Worm (Caenorhabditis elegans) whole organism, L4 larva: Measurements from ENCODE around the gene Y38E10A.28.

Experiments
- F49E8.2 ChIP-seq: sonication (generic microtip); optimal IDR thresholded peaks from 2 replicates; lab custom pipeline; 2016; ENCODE audit warnings: missing compliant biosample characterization, mild to moderate bottlenecking, missing genetic modification characterization, borderline replicate concordance
- daf-12 ChIP-seq: fragments of 150-350 bp; optimal IDR thresholded peaks from 2 replicates; lab custom pipeline; 2014; ENCODE audit warnings: missing biosample characterization, missing genetic modification reagents, missing genetic modification characterization
- dpl-1 ChIP-seq: fragments of 150-350 bp; optimal IDR thresholded peaks from 2 replicates; lab custom pipeline; 2014; ENCODE audit warnings: missing biosample characterization, missing genetic modification reagents, missing genetic modification characterization
- nhr-237 ChIP-seq: sonication (generic microtip); optimal IDR thresholded peaks from 2 replicates; lab custom pipeline; 2017; ENCODE audit warnings: missing biosample characterization, missing genetic modification characterization
- unc-130 ChIP-seq: sonication (generic microtip); optimal IDR thresholded peaks from 2 replicates; lab custom pipeline; 2016; ENCODE audit warnings: missing genetic modification reagents, missing genetic modification characterization, missing compliant biosample characterization
- zag-1 ChIP-seq: fragments of 150-350 bp; optimal IDR thresholded peaks from 2 replicates; lab custom pipeline; 2014; ENCODE audit warnings: missing biosample characterization, missing genetic modification characterization
- ztf-11 ChIP-seq: fragments of 150-350 bp; optimal IDR thresholded peaks from 2 replicates; lab custom pipeline; 2014; ENCODE audit warnings: missing biosample characterization, missing genetic modification characterization

ce11 chrII:12606900-12607299 lies 22.6 kb upstream of the Y38E10A.28 start, which contains the start of gene Y38E10A.8:
- TF ChIP-seq dpl-1 (GFP tag; lab: Kevin White, UChicago) (no peak), daf-12 (tag; lab: Kevin White, UChicago) (no peak), nhr-237 (no peak), zag-1 (tag; lab: Kevin White, UChicago) (no peak), ztf-11 (tag; lab: Kevin White, UChicago) (no peak), unc-130 (no peak), F49E8.2 (tag; lab: Kevin White, UChicago) (no peak)
